Fruit fly (Drosophila melanogaster) whole organism, prepupa: ENCODE results near the gene Mdh2.
A peak's percentile ranks its signal among the peaks of the same experiment; 100 is the strongest.

Experiments used
- CG3032 ChIP-seq: fragments of 200-800 bp; optimal IDR thresholded peaks from 2 replicates; lab custom pipeline; 2019; ENCODE audit warnings: missing biosample characterization, mild to moderate bottlenecking, missing genetic modification characterization, moderate library complexity
- CG31627 ChIP-seq: fragments of 200-800 bp; sonication (Bioruptor generic); optimal IDR thresholded peaks from 3 replicates; lab custom pipeline; 2016; ENCODE audit warnings: missing biosample characterization, missing genetic modification characterization
- CG34406 ChIP-seq: fragments of 200-800 bp; sonication (Bioruptor generic); optimal IDR thresholded peaks from 3 replicates; lab custom pipeline; 2016; ENCODE audit warnings: missing biosample characterization, missing genetic modification characterization
- CG6808 ChIP-seq: fragments of 200-800 bp; sonication (Bioruptor generic); optimal IDR thresholded peaks from 3 replicates; lab custom pipeline; 2017; ENCODE audit warnings: missing biosample characterization, missing genetic modification characterization, mild to moderate bottlenecking, moderate library complexity, missing genetic modification reagents
- fd85E ChIP-seq: fragments of 200-800 bp; sonication (Bioruptor generic); optimal IDR thresholded peaks from 3 replicates; lab custom pipeline; 2016; ENCODE audit warnings: missing biosample characterization, missing genetic modification characterization
- lz ChIP-seq: fragments of 200-800 bp; sonication (Bioruptor generic); optimal IDR thresholded peaks from 3 replicates; lab custom pipeline; 2016; ENCODE audit warnings: missing biosample characterization, missing genetic modification characterization

dm6 chr3R:18226043-18226808, at the start of gene Mdh2, which contains the start of gene CG7168:
- TF ChIP-seq lz (GFP tag; lab: Kevin White, UChicago): peak; percentile 19
- no peak for TF ChIP-seq CG31627 (GFP tag; lab: Kevin White, UChicago)
- TF ChIP-seq CG34406 (GFP tag; lab: Kevin White, UChicago): no peak
- TF ChIP-seq CG6808 (GFP tag; lab: Kevin White, UChicago): no peak
- TF ChIP-seq CG3032: no peak
- no peak for TF ChIP-seq fd85E
